Fruit fly (Drosophila melanogaster) ovary, adult (tissue): ENCODE results near the gene CG9018.
A peak's percentile ranks its signal among the peaks of the same experiment; 100 is the strongest.

Source experiments
- CG17801 ChIP-seq: fragments of 200-800 bp; optimal IDR thresholded peaks from 2 replicates; lab custom pipeline; 2019; ENCODE audit warnings: missing biosample characterization, mild to moderate bottlenecking, missing genetic modification characterization, moderate library complexity; ENCODE audit not compliant: partially characterized antibody

CG9018 gene

DNA sequence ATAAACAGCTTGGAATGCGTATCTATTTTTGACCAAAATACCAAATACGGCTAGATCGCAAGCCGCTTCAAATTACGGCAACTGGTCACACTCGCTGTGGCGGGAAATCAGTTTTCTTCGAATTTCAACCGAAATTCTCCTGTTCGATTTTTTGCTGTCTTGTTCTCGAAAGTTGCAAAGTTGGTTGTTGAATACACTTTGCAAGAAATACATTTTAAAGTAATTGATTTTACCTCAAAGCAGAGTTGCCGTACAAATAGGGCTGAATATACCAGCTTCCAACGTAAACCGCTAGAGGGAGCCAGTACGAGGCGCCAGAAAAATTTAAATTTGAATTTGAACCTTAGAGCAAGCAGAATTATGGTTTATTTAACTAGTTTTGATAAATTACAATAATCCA lies at the start of gene CG9018:
Gene CG9018, minus strand, starts transcription at position 43 of the 400 bp plus-strand sequence.
- TF ChIP-seq CG17801 (GFP tag; lab: Kevin White, UChicago) = no peak

DNA sequence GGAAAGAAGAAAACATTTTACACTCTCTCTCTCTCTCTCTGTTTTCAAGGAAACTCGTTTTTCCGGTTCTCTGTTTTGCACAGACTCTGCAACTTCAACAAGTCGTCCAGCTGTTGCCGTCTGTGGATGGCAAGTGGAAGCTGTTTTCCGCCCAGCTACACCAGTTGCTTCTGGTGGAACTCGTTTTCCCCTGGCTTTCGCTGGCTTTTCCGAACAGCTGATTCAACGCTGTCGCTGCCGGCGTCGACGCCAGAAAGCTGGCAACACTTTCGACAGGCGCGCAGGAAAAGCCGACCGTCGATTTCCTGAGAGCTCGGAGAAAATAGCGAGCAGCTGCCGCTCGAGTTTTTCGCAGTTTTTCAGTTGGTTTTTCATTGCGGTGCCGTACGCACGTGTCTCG lies 45.6 kb upstream of the CG9018 start, which contains the start of gene MsR2:
Gene MsR2, plus strand, starts transcription at position 378 of the 400 bp plus-strand sequence.
- TF ChIP-seq CG17801 (GFP tag; lab: Kevin White, UChicago) = no peak

DNA sequence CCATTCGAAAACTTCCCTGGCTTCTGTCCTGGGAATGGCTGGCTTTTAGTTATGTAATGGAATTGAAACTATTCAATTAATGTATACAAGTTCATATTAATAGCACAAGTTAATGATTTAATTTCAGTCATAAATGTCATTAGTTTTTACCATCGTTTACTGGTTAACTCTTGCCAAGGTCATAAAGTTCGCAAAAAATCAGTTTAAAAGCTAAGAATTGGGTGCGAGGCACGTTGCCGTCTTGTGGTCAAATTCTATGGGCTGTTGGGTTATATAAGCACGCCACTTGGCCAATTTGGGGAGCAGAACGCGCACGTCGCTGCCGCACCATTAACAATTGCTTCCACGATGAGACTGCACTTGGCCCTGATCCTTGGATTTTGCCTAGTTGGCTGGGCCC lies 39.4 kb upstream of the CG9018 start, which contains the start of gene yellow-g2:
Gene yellow-g2, plus strand, starts transcription at position 301 of the 400 bp plus-strand sequence.
- TF ChIP-seq CG17801 (GFP tag; lab: Kevin White, UChicago) = no peak

DNA sequence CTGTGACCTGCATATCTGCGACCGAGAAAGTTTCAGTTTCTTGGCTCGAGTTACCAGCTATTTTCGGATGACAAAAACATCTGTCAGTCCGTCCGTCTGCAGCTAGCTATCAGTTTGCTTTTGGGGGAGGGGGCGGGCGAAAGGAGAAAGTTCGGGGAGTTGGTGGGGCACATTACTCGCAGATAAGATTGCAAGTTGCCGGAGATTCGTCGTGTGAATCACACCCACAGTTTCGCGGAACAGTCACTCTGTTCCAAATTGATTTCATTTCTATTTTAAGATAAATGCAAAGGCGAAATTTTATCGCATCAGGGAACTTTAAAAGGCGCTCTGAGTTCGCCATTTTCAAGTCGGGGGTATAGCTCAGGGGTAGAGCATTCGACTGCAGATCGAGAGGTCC lies 36.5 kb upstream of the CG9018 start:
- no peak for TF ChIP-seq CG17801 (GFP tag; lab: Kevin White, UChicago)

DNA sequence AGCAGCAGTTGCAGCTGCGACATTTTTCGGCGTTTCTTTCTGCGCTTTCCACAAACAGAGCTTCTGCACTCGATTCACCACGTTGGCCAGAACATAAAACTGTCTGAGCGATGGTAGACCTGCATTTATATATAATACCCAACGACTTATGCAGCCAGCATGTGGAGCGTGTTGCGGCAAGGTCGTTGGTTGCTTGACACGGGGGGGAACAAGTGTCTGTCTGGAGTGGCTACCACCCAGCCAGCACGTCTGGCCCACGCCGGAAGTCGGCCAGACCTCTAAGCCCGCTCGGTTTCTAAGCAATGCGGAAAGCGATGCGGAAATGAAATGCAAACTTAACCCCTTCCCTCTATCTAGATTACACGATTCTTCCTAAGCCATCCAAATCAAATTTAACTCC lies 35.8 kb upstream of the CG9018 start, which contains the start of gene yellow-g:
Gene yellow-g, minus strand, starts transcription at position 101 of the 400 bp plus-strand sequence.
- no peak for TF ChIP-seq CG17801 (GFP tag; lab: Kevin White, UChicago)

DNA sequence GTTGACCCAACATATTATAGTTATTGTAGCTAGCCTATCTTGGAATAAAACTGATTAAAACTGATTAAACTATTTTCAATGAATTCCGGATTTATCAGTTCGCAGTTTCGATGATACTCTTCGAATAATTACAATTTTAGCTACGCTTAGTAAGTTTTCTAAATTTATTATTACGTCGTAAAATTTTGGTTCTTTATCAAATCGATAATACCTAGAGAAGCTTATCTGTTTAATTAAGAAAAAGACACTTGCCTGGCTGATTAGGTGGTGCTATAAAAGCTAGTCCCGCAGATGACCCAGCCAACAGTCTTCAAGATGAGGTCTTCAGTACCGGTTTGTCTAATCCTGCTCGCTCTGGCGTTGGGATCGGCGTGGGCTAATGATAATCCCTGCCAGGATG lies 31.6 kb upstream of the CG9018 start, which contains the start of gene CG32302:
Gene CG32302, plus strand, starts transcription at position 301 of the 400 bp plus-strand sequence.
- TF ChIP-seq CG17801 (GFP tag; lab: Kevin White, UChicago) = no peak

DNA sequence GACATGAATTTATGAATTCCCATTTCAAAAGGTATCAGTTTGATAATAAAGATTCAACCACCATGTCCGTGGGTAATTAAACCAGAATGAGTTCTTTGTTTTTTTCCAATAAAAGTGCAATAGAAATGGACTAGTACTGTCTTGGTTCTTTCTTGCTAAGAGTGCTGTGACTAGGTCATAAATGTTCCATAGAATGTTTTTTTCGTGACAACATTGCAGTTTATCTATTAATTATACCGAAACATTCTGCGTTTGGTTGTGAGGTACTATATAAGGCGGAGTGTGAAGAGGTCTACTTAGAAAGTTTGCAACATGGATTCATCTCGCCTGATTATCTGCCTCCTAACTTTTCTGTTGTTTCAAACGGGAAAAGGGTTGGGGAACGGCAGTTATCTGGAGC lies 30.7 kb upstream of the CG9018 start, which contains the start of gene obst-I:
Gene obst-I, plus strand, starts transcription at position 301 of the 400 bp plus-strand sequence.
- TF ChIP-seq CG17801 (GFP tag; lab: Kevin White, UChicago) = no peak

DNA sequence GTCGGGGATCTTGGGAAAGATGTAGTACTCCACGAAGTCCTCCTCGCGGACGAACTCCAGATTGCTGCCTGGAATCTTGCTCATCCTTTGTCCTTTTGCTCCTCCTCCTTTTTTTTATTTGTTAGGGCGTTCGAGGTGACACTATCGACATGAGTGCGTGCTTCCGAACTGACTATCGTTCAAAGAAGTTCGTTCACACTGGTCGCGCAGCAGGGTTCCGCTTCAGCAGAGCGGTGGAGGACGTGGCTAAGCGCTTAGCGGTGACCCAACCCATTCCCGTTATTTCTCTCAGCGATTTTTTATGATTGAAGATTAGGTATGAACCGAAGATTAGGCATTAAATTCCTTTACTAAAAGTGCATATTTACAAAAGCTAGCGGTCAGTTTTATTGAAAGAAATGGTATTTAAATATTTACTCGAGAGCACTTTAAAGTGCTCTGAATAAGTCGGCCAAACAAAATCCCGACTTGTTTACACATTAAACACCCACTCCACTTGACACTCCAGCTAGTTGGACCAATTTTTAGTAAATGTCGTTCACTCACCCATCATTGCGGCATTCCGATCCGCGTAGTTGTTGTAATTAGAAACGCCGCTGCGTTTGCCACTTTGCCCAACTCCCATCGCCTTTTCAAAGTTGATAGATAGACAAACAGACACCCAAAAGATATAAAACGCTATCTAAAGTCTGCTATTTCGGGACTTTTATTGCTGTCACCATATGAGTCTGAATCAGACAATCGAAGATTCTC lies 29.0 kb upstream of the CG9018 start, which contains the start of the genes ecd and CG13806:
Gene ecd, minus strand, starts transcription at position 166 of the 753 bp plus-strand sequence.
Gene CG13806, plus strand, starts transcription at position 703 of the 753 bp plus-strand sequence.
- TF ChIP-seq CG17801 (GFP tag; lab: Kevin White, UChicago) = no peak

DNA sequence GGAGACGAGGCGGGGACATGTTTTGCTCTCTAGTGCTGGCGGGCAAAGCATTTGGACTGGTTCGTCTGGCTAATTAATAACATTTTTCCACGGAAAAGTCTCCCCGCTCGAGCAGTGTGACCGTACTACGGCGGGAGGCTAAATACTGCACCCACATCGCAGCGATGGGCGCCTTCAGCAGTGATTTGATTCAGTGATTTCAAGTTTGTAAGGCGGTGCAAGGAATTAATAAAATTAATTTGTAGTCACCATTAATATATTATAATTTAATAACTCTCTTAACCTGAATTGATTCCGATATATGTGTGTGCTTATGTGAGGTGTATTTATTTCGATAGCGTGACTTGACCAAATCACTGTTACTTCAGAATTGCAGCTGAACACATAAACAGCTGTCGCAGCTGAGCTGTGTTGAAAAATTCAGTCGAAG lies 25.7 kb upstream of the CG9018 start, which contains the start of the genes oxt and CG13807:
Gene oxt, minus strand, starts transcription at position 150 of the 430 bp plus-strand sequence.
Gene CG13807, plus strand, starts transcription at position 405 of the 430 bp plus-strand sequence.
- TF ChIP-seq CG17801 (GFP tag; lab: Kevin White, UChicago) = peak; percentile 93

DNA sequence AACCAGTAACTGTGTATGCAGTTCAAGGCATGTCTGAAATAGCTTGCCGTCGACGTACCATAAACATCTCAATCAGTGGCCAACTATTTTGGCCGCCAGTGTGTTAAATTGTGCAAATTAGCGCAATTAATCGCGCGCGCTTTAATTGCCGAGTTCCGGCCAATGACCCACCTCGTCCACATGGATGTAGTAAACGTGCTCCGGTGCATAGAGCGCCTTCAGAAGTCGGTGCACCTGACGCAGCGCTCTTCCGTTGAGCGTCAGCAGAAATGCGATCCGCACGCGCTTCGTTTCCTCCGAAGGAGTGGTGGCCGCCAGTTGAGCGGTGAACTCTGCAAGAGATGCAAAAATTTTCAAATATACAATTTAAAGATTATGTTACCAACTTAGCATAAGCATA lies 24.4 kb upstream of the CG9018 start:
- no peak for TF ChIP-seq CG17801 (GFP tag; lab: Kevin White, UChicago)

DNA sequence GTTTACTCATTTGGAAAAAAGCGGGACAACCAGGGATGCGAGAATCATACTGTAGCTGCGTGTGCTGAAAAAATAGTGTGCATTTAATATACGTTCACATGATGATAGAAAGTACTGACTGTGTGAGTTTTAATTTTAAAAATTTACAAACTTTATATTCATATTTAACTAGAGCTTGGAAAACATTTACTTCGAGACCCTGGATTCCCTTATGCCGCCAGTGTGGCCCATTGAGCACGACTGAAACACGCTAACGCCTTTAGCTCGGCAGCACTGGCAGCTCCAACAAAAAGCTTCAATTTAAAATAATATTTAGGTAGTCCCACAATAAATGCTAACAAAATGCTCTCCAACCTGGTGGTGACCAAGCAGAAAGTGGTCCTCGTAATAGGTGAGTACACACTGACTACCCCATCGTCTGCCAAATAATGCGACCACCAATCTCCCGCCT lies 20.6 kb upstream of the CG9018 start, which contains the start of the genes CG1275 and Elp5:
Gene CG1275, minus strand, starts transcription at position 12 of the 451 bp plus-strand sequence.
Gene Elp5, plus strand, starts transcription at position 45 of the 451 bp plus-strand sequence.
- peak; percentile 99 for TF ChIP-seq CG17801 (GFP tag; lab: Kevin White, UChicago)

DNA sequence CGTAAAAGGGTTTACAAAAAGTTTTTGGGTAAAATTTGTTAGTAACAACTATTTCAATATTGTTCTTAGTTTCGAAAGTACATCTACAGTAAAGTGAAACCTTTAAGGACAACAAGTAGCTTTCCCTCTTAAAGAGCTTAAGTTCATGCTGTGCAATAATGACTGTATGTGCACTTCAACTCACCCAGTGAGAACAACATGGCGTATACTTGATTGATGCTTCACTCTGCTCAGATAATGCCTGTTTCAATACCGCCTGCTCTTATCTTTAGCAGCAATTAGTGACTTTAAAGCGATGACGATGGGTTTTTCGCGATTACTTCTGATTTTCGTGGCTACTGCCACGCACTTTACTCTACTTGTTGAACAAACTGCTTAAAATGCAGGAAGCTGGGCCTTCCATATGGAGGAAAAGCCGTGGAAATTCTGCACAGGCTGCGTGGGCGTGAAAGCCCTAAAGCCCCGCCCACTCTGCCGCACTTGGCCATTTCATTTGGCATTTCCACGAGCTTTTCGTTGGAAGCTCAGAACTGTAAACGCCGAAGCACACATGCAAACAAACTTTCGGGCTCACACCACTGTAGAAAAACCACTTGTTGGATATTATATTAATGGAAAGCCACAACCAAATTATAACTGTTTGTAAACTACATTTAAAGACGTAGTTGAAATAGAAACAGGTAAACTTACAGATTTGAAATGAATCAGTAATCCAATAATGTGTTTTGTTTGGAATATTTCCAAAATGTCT lies 19.7 kb upstream of the CG9018 start:
- TF ChIP-seq CG17801 (GFP tag; lab: Kevin White, UChicago) = no peak

DNA sequence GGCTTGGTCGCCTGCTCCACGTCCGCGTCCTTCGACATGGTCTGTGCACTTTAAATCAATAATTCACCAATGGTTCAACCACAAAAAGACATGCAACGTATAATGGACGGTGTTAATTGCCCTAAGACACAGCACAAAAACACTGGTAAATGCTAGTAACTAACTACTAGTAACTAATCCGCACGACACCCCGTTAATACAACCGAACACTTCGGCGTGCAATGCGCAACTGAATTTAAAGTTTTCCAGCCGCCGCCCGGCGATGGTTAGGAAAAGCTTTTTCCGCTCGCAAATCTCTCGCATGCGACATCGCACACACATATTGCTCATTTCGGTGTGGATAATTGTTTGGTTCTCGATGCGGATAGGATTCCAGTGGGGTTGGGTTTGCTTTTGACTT lies 18.9 kb upstream of the CG9018 start:
- TF ChIP-seq CG17801 (GFP tag; lab: Kevin White, UChicago) = no peak

DNA sequence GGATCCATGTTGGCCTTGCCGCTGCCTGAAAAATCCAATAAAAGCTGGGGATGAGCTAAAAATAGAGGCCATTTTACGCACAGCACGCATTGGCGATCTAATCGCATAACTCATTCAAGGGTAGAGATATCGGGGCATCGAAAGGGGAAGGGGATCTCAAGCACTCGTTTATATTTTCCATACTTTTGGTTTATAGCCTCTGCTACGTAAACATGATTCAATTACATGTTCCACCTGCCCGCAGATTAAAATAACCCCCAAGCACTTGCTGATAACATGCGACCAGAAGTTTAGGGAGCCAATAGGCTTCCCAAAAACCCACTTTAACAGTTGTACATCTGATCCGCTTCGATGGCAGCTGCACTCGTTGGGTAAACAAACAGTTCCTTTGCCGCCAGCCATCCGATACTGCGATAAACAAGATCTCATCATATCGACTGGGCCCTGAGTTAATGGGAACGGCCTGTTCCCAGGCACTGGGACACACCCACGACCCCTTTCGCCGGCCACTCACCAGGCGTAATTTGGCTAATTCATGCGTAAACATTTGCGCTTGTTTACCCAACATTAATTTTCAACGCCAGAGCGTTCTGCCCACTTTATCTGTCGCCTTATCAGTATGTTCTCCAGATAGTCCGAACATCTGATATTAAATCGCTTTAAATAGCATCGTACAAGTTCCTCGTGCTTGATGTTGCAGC lies 17.2 kb upstream of the CG9018 start:
- no peak for TF ChIP-seq CG17801 (GFP tag; lab: Kevin White, UChicago)
